Fruit fly (Drosophila melanogaster) whole organism, embryonic: Measurements from ENCODE around the gene Dh31.

Source experiments
- Asciz ChIP-seq: fragments of 200-800 bp; sonication (Bioruptor generic); optimal IDR thresholded peaks from 2 replicates; lab custom pipeline; 2017; ENCODE audit warnings: missing biosample characterization, mild to moderate bottlenecking, missing genetic modification characterization, missing genetic modification reagents
- C15 ChIP-seq: fragments of 200-800 bp; sonication (Bioruptor generic); IDR thresholded peaks from 3 replicates; pipeline ENCODE4 v1.3.6; 2022; ENCODE audit warnings: missing biosample characterization, missing genetic modification characterization
- CG1024 ChIP-seq: fragments of 200-800 bp; sonication (Bioruptor generic); IDR thresholded peaks from 2 replicates; pipeline ENCODE4 v1.3.6; 2022; ENCODE audit warnings: missing biosample characterization, missing genetic modification characterization
- CG10321 ChIP-seq: fragments of 200-800 bp; sonication (Bioruptor generic); IDR thresholded peaks from 2 replicates; pipeline ENCODE4 v1.3.6; 2022; ENCODE audit warnings: missing biosample characterization, missing genetic modification characterization
- CG10979 ChIP-seq: fragments of 200-800 bp; sonication (Bioruptor generic); optimal IDR thresholded peaks from 2 replicates; lab custom pipeline; 2018; ENCODE audit warnings: missing biosample characterization, mild to moderate bottlenecking, missing genetic modification characterization, moderate library complexity
- CG12744 ChIP-seq: fragments of 200-800 bp; sonication (Bioruptor generic); optimal IDR thresholded peaks from 2 replicates; lab custom pipeline; 2016; ENCODE audit warnings: missing biosample characterization, missing genetic modification characterization
- CG1602 ChIP-seq: fragments of 200-800 bp; sonication (Bioruptor generic); optimal IDR thresholded peaks from 3 replicates; lab custom pipeline; 2016; ENCODE audit warnings: missing biosample characterization, missing genetic modification characterization
- CG17385 ChIP-seq: fragments of 200-800 bp; sonication (Bioruptor generic); optimal IDR thresholded peaks from 3 replicates; lab custom pipeline; 2018; ENCODE audit warnings: missing biosample characterization, mild to moderate bottlenecking, missing genetic modification characterization
- CG17568 ChIP-seq: fragments of 200-800 bp; sonication (Bioruptor generic); optimal IDR thresholded peaks from 2 replicates; lab custom pipeline; 2018; ENCODE audit warnings: missing biosample characterization, mild to moderate bottlenecking, missing genetic modification characterization, moderate library complexity
- CG30020 ChIP-seq: fragments of 200-800 bp; optimal IDR thresholded peaks from 2 replicates; lab custom pipeline; 2019; ENCODE audit warnings: missing biosample characterization, mild to moderate bottlenecking, missing genetic modification characterization, moderate library complexity
- CG30403 ChIP-seq: fragments of 200-800 bp; sonication (Bioruptor generic); optimal IDR thresholded peaks from 3 replicates; lab custom pipeline; 2016; ENCODE audit warnings: missing biosample characterization, missing genetic modification characterization
- CG31365 ChIP-seq: fragments of 200-800 bp; sonication (Bioruptor generic); optimal IDR thresholded peaks from 2 replicates; lab custom pipeline; 2018; ENCODE audit warnings: missing biosample characterization, mild to moderate bottlenecking, missing genetic modification characterization
- CG4282 ChIP-seq: fragments of 200-800 bp; sonication (Bioruptor generic); optimal IDR thresholded peaks from 2 replicates; lab custom pipeline; 2016; ENCODE audit warnings: missing biosample characterization, missing genetic modification characterization
- CG5245 ChIP-seq: fragments of 200-800 bp; sonication (Bioruptor generic); optimal IDR thresholded peaks from 3 replicates; lab custom pipeline; 2016; ENCODE audit warnings: missing biosample characterization, missing genetic modification characterization
- CG7745 ChIP-seq: fragments of 200-800 bp; sonication (Bioruptor generic); optimal IDR thresholded peaks from 2 replicates; lab custom pipeline; 2018; ENCODE audit warnings: missing biosample characterization, mild to moderate bottlenecking, missing genetic modification characterization, moderate library complexity
- CG8478 ChIP-seq: fragments of >200 bp; optimal IDR thresholded peaks from 2 replicates; lab custom pipeline; 2018
- CG8944 ChIP-seq: fragments of 200-800 bp; sonication (Bioruptor generic); optimal IDR thresholded peaks from 3 replicates; lab custom pipeline; 2016; ENCODE audit warnings: missing biosample characterization, missing genetic modification characterization
- CG9876 ChIP-seq: fragments of 200-800 bp; sonication (Bioruptor generic); optimal IDR thresholded peaks from 2 replicates; lab custom pipeline; 2016; ENCODE audit warnings: missing biosample characterization, missing genetic modification characterization
- Camta ChIP-seq: fragments of 200-800 bp; sonication (Bioruptor generic); optimal IDR thresholded peaks from 2 replicates; lab custom pipeline; 2016; ENCODE audit warnings: missing biosample characterization, missing genetic modification characterization
- CrebB ChIP-seq: fragments of 200-800 bp; sonication (Bioruptor generic); optimal IDR thresholded peaks from 3 replicates; lab custom pipeline; 2018; ENCODE audit warnings: missing biosample characterization, mild to moderate bottlenecking, missing genetic modification characterization
- D ChIP-seq, 2 experiments: fragments of 200-800 bp in 1 of 2; fragments of >200 bp in 1 of 2; sonication (Bioruptor generic) in 1 of 2; optimal IDR thresholded peaks; 2 replicates in 1 of 2; 3 replicates in 1 of 2; lab custom pipeline; 2017; ENCODE audit warnings: mild to moderate bottlenecking in 1 of 2, missing biosample characterization in 1 of 2, missing genetic modification characterization in 1 of 2, missing genetic modification reagents in 1 of 2
- Doc3 ChIP-seq: fragments of 200-800 bp; sonication (Bioruptor generic); IDR thresholded peaks from 3 replicates; pipeline ENCODE4 v1.3.6; 2022; ENCODE audit warnings: missing biosample characterization, missing genetic modification characterization; ENCODE audit not compliant: partially characterized antibody
- Ets65A ChIP-seq: fragments of 200-800 bp; sonication (Bioruptor generic); peaks from one replicate; lab custom pipeline; 2016; ENCODE audit warnings: missing biosample characterization, missing genetic modification characterization
- H2.0 ChIP-seq: fragments of 200-800 bp; sonication (Bioruptor generic); IDR thresholded peaks from 2 replicates; pipeline ENCODE4 v1.3.6; 2022; ENCODE audit warnings: missing biosample characterization, missing genetic modification characterization
- HLH54F ChIP-seq: fragments of 200-800 bp; sonication (Bioruptor generic); optimal IDR thresholded peaks from 3 replicates; lab custom pipeline; 2016; ENCODE audit warnings: missing biosample characterization, missing genetic modification characterization
- Oli ChIP-seq: fragments of 200-800 bp; sonication (Bioruptor generic); optimal IDR thresholded peaks from 2 replicates; lab custom pipeline; 2018; ENCODE audit warnings: missing biosample characterization, mild to moderate bottlenecking, missing genetic modification characterization, moderate library complexity
- Poxn ChIP-seq: fragments of 200-800 bp; sonication (Bioruptor generic); IDR thresholded peaks from 2 replicates; pipeline ENCODE4 v1.3.6; 2022; ENCODE audit warnings: missing biosample characterization, missing genetic modification characterization
- Vsx1 ChIP-seq: fragments of 200-800 bp; sonication (Bioruptor generic); optimal IDR thresholded peaks from 2 replicates; lab custom pipeline; 2017; ENCODE audit warnings: missing biosample characterization, mild to moderate bottlenecking, missing genetic modification characterization, missing genetic modification reagents
- ab ChIP-seq: fragments of 200-800 bp; sonication (Bioruptor generic); optimal IDR thresholded peaks from 2 replicates; lab custom pipeline; 2016; ENCODE audit warnings: missing biosample characterization, missing genetic modification characterization
- aop ChIP-seq: fragments of 200-800 bp; sonication (Bioruptor generic); IDR thresholded peaks from 2 replicates; pipeline ENCODE4 v1.3.6; 2022; ENCODE audit warnings: missing biosample characterization, missing genetic modification characterization
- ase ChIP-seq: fragments of 200-800 bp; sonication (Bioruptor generic); IDR thresholded peaks from 3 replicates; pipeline ENCODE4 v1.3.6; 2022; ENCODE audit warnings: missing biosample characterization, missing genetic modification characterization
- br ChIP-seq: fragments of >200 bp; optimal IDR thresholded peaks from 2 replicates; lab custom pipeline; 2017
- cg ChIP-seq: fragments of 200-800 bp; sonication (Bioruptor generic); optimal IDR thresholded peaks from 3 replicates; lab custom pipeline; 2019; ENCODE audit warnings: missing biosample characterization, mild to moderate bottlenecking, missing genetic modification characterization, moderate library complexity
- croc ChIP-seq: fragments of 200-800 bp; sonication (Bioruptor generic); conservative IDR thresholded peaks from 3 replicates; pipeline ENCODE4 v1.3.6; 2022; ENCODE audit warnings: missing biosample characterization, missing genetic modification characterization
- dm ChIP-seq: fragments of 200-800 bp; sonication (Bioruptor generic); optimal IDR thresholded peaks from 3 replicates; lab custom pipeline; 2016; ENCODE audit warnings: missing biosample characterization, missing genetic modification characterization
- dysf ChIP-seq: fragments of 200-800 bp; sonication (Bioruptor generic); IDR thresholded peaks from 3 replicates; pipeline ENCODE4 v1.3.6; 2022; ENCODE audit warnings: missing biosample characterization, missing genetic modification characterization
- ems ChIP-seq: fragments of 200-800 bp; sonication (Bioruptor generic); optimal IDR thresholded peaks from 3 replicates; lab custom pipeline; 2016; ENCODE audit warnings: missing biosample characterization, missing genetic modification characterization
- ewg ChIP-seq: fragments of 200-800 bp; sonication (Bioruptor generic); optimal IDR thresholded peaks from 3 replicates; lab custom pipeline; 2017; ENCODE audit warnings: mild to moderate bottlenecking, missing biosample characterization, missing genetic modification reagents, missing genetic modification characterization
- grau ChIP-seq: fragments of 200-800 bp; optimal IDR thresholded peaks from 3 replicates; lab custom pipeline; 2019; ENCODE audit warnings: missing biosample characterization, mild to moderate bottlenecking, missing genetic modification characterization, moderate library complexity
- hkb ChIP-seq, 2 experiments: fragments of 200-800 bp in 1 of 2; fragments of >200 bp in 1 of 2; sonication (Bioruptor generic) in 1 of 2; IDR thresholded peaks in 1 of 2; optimal IDR thresholded peaks in 1 of 2; 2 replicates each; pipeline versions ENCODE4 v1.3.6 to Lab custom; 2017 to 2022; ENCODE audit warnings: missing biosample characterization in 1 of 2, missing genetic modification characterization in 1 of 2
- lilli ChIP-seq: fragments of 200-800 bp; sonication (Bioruptor generic); optimal IDR thresholded peaks from 3 replicates; lab custom pipeline; 2016; ENCODE audit warnings: missing biosample characterization, missing genetic modification characterization
- mld ChIP-seq: fragments of 200-800 bp; sonication (Bioruptor generic); IDR thresholded peaks from 3 replicates; pipeline ENCODE4 v1.3.6; 2022; ENCODE audit warnings: missing biosample characterization, missing genetic modification characterization; ENCODE audit not compliant: partially characterized antibody
- nerfin-1 ChIP-seq: fragments of 200-800 bp; sonication (Bioruptor generic); optimal IDR thresholded peaks from 3 replicates; lab custom pipeline; 2019; ENCODE audit warnings: missing biosample characterization, mild to moderate bottlenecking, missing genetic modification characterization, moderate library complexity
- pb ChIP-seq: fragments of 200-800 bp; sonication (Bioruptor generic); optimal IDR thresholded peaks from 3 replicates; lab custom pipeline; 2016; ENCODE audit warnings: missing biosample characterization, missing genetic modification characterization
- slbo ChIP-seq: fragments of 200-800 bp; sonication (Bioruptor generic); IDR thresholded peaks from 2 replicates; pipeline ENCODE4 v1.3.6; 2022; ENCODE audit warnings: missing biosample characterization, missing genetic modification characterization
- trem ChIP-seq: fragments of 200-800 bp; optimal IDR thresholded peaks from 3 replicates; lab custom pipeline; 2019; ENCODE audit warnings: missing biosample characterization, mild to moderate bottlenecking, missing genetic modification characterization, moderate library complexity
- twi ChIP-seq: fragments of 200-800 bp; optimal IDR thresholded peaks from 2 replicates; lab custom pipeline; 2019; ENCODE audit warnings: missing biosample characterization, mild to moderate bottlenecking, missing genetic modification characterization, moderate library complexity
- usp ChIP-seq: fragments of >200 bp; optimal IDR thresholded peaks from 2 replicates; lab custom pipeline; 2017; ENCODE audit warnings: missing biosample characterization, missing genetic modification characterization
- wor ChIP-seq: fragments of 200-800 bp; sonication (Bioruptor generic); IDR thresholded peaks from 2 replicates; pipeline ENCODE4 v1.3.6; 2022; ENCODE audit warnings: missing biosample characterization, missing genetic modification characterization

The Dh31 gene

dm6 chr2L:8541469-8542233 lies 35.0 kb upstream of the Dh31 start, which contains the start of gene Sema1a (continued):
- peak; percentile 71 for TF ChIP-seq lilli
- TF ChIP-seq HLH54F (GFP tag; lab: Kevin White, UChicago): peak; percentile 83
- TF ChIP-seq Poxn (GFP tag; lab: Robert Waterston, UW): peak; percentile 67; the same call in 1 of the 2 replicates
- peak; percentile 11 for TF ChIP-seq CG5245 (GFP tag; lab: Kevin White, UChicago)
- TF ChIP-seq Camta (GFP tag; lab: Kevin White, UChicago): peak; percentile 50
- TF ChIP-seq CG10979: peak; percentile 49
- peak; percentile 28 for TF ChIP-seq CG8944
- peak; percentile 62 for TF ChIP-seq cg (GFP tag; lab: Kevin White, UChicago)
- peak; percentile 9 for TF ChIP-seq CG7745 (tag; lab: Kevin White, UChicago)
- no peak for TF ChIP-seq CG12744 (GFP tag; lab: Kevin White, UChicago)
- TF ChIP-seq CG30020 (tag; lab: Kevin White, UChicago): peak; percentile 31
- TF ChIP-seq D (optimal IDR thresholded peaks at IDR 0.05; lab: Kevin White, UChicago): no peak
- peak; percentile 18 for TF ChIP-seq D (GFP tag; optimal IDR thresholded peaks at IDR 0.05; lab: Kevin White, UChicago)
- TF ChIP-seq Oli (tag; lab: Kevin White, UChicago): peak; percentile 74
- peak; percentile 76 for TF ChIP-seq H2.0 (GFP tag; lab: Robert Waterston, UW)
- peak; percentile 5 for TF ChIP-seq pb (GFP tag; lab: Kevin White, UChicago)
- TF ChIP-seq aop (GFP tag; lab: Robert Waterston, UW): no peak
- TF ChIP-seq CG17385 (GFP tag; lab: Kevin White, UChicago): peak; percentile 8
- peak; percentile 30 for TF ChIP-seq CrebB (tag; lab: Kevin White, UChicago)
- TF ChIP-seq mld (GFP tag; lab: Robert Waterston, UW): peak; percentile 94
- peak; percentile 41 for TF ChIP-seq twi
- no peak for TF ChIP-seq br (lab: Kevin White, UChicago)
- no peak for TF ChIP-seq CG31365 (tag; lab: Kevin White, UChicago)
- peak; percentile 94 for TF ChIP-seq Ets65A (GFP tag; lab: Kevin White, UChicago)
- no peak for TF ChIP-seq CG17568 (GFP tag; lab: Kevin White, UChicago)
- TF ChIP-seq trem (tag; lab: Kevin White, UChicago): peak; percentile 42
- peak; percentile 33; the same call in 2 of the 3 replicates for TF ChIP-seq croc (GFP tag; lab: Robert Waterston, UW)
- TF ChIP-seq slbo: peak; percentile 86
- TF ChIP-seq dysf (GFP tag; lab: Robert Waterston, UW): peak; percentile 69; the same call in 2 of the 3 replicates
- TF ChIP-seq C15 (GFP tag; lab: Robert Waterston, UW): 0 out of 3 replicates have a peak, but pooled peaks have one; percentile 4
- peak; percentile 27 for TF ChIP-seq Asciz
- no peak for TF ChIP-seq usp
- TF ChIP-seq ase (GFP tag; lab: Robert Waterston, UW): no peak; the same call in 2 of the 3 replicates
- TF ChIP-seq ems (GFP tag; lab: Kevin White, UChicago): peak; percentile 10
- TF ChIP-seq CG9876 (GFP tag; lab: Kevin White, UChicago): peak; percentile 9
- TF ChIP-seq CG30403 (GFP tag; lab: Kevin White, UChicago): peak; percentile 61
- peak; percentile 52; the same call in 1 of the 3 replicates for TF ChIP-seq Doc3
- peak; percentile 41; the same call in 1 of the 2 replicates for TF ChIP-seq CG1024 (GFP tag; lab: Robert Waterston, UW)
- TF ChIP-seq CG8478 (lab: Kevin White, UChicago): no peak
- peak; percentile 22 for TF ChIP-seq ab (GFP tag; lab: Kevin White, UChicago)
- peak; percentile 70 for TF ChIP-seq ewg (GFP tag; lab: Kevin White, UChicago)
- TF ChIP-seq hkb (optimal IDR thresholded peaks at IDR 0.05; lab: Kevin White, UChicago): no peak
- TF ChIP-seq hkb (GFP tag; IDR thresholded peaks at IDR 0.05; lab: Robert Waterston, UW): peak; percentile 74; the same call in 1 of the 2 replicates
- peak; percentile 74 for TF ChIP-seq CG1602 (GFP tag; lab: Kevin White, UChicago)
- peak; percentile 87 for TF ChIP-seq grau (tag; lab: Kevin White, UChicago)
- peak; percentile 37; the same call in 1 of the 2 replicates for TF ChIP-seq CG10321 (GFP tag; lab: Robert Waterston, UW)
- peak; percentile 32 for TF ChIP-seq CG4282 (GFP tag; lab: Kevin White, UChicago)
- TF ChIP-seq nerfin-1 (tag; lab: Kevin White, UChicago): peak; percentile 33
- TF ChIP-seq Vsx1: no peak
- peak; percentile 14 for TF ChIP-seq dm (GFP tag; lab: Kevin White, UChicago)
- no peak for TF ChIP-seq wor (GFP tag; lab: Robert Waterston, UW)
